Worm (Caenorhabditis elegans) whole organism, L2 larva: ENCODE measurements around the gene fbxa-210.

Experiments
- blmp-1 ChIP-seq: sonication (generic microtip); optimal IDR thresholded peaks from 2 replicates; lab custom pipeline; 2017; ENCODE audit warnings: missing genetic modification characterization, mild to moderate bottlenecking, missing compliant biosample characterization, antibody characterized with exemption, moderate library complexity; ENCODE audit not compliant: insufficient read depth
- fos-1 ChIP-seq: fragments of 150-350 bp; optimal IDR thresholded peaks from 2 replicates; lab custom pipeline; 2014; ENCODE audit warnings: missing biosample characterization, missing genetic modification characterization
- nhr-11 ChIP-seq: fragments of 150-350 bp; optimal IDR thresholded peaks from 2 replicates; lab custom pipeline; 2014; ENCODE audit warnings: missing biosample characterization, missing genetic modification characterization
- skn-1 ChIP-seq: sonication (generic microtip); optimal IDR thresholded peaks from 2 replicates; lab custom pipeline; 2017; ENCODE audit warnings: missing biosample characterization, missing genetic modification characterization

DNA sequence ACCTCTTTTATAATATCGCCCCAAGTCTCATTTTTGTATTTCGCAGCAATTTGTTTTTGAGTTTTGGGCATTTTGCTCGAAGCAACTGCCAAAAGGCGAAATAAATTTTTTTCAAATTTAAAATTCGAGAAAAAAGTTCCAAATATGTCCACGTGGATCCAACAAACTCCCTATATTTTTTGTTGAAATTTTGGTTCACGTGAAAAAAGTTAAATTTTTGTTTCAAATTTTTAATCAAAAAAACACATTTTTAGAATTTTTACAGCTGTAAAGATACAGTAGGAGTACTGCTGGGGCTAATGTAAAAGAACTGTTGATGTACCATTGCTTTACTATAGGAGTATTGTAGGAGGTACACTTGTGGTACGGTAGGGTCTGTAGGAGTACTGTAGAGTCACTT lies 42.0 kb downstream of the fbxa-210 start, which contains the start of gene C14A6.6:
- no peak for TF ChIP-seq skn-1 (tag; lab: Kevin White, UChicago)
- TF ChIP-seq fos-1 (tag; lab: Kevin White, UChicago), result no peak
- no peak for TF ChIP-seq blmp-1 (tag; lab: Kevin White, UChicago)
- no peak for TF ChIP-seq nhr-11
